Worm (Caenorhabditis elegans) whole organism, mixed stage, embryonic: Measurements from ENCODE around the gene srj-38.

Experiments
- blmp-1 ChIP-seq: fragments of 150-350 bp; optimal IDR thresholded peaks from 2 replicates; lab custom pipeline; 2014; ENCODE audit warnings: missing biosample characterization, missing genetic modification characterization
- ceh-43 ChIP-seq: fragments of 200-800 bp; sonication (Bioruptor generic); optimal IDR thresholded peaks from 2 replicates; lab custom pipeline; 2018; ENCODE audit warnings: mild to moderate bottlenecking, missing genetic modification characterization, moderate library complexity, missing compliant biosample characterization
- ces-1 ChIP-seq: fragments of 150-350 bp; optimal IDR thresholded peaks from 2 replicates; lab custom pipeline; 2014; ENCODE audit warnings: missing biosample characterization, missing genetic modification reagents, missing genetic modification characterization
- ham-2 ChIP-seq: fragments of 200-800 bp; sonication (Bioruptor generic); optimal IDR thresholded peaks from 2 replicates; lab custom pipeline; 2018; ENCODE audit warnings: mild to moderate bottlenecking, missing genetic modification characterization, missing compliant biosample characterization
- lin-13 ChIP-seq: fragments of 150-350 bp; optimal IDR thresholded peaks from 2 replicates; lab custom pipeline; 2014; ENCODE audit warnings: missing biosample characterization, missing genetic modification characterization
- nhr-12 ChIP-seq: fragments of 150-350 bp; optimal IDR thresholded peaks from 2 replicates; lab custom pipeline; 2014; ENCODE audit warnings: missing biosample characterization, missing genetic modification characterization
- nhr-2 ChIP-seq: fragments of 150-350 bp; optimal IDR thresholded peaks from 2 replicates; lab custom pipeline; 2014; ENCODE audit warnings: missing biosample characterization, missing genetic modification characterization
- nhr-76 ChIP-seq: sonication (generic microtip); optimal IDR thresholded peaks from 2 replicates; lab custom pipeline; 2017; ENCODE audit warnings: missing biosample characterization, missing genetic modification characterization
- pha-4 ChIP-seq: fragments of 150-350 bp; optimal IDR thresholded peaks from 2 replicates; lab custom pipeline; 2018; ENCODE audit warnings: missing biosample characterization, missing genetic modification reagents, missing genetic modification characterization

ce11 chrV:847521-847920 lies 36.7 kb downstream of the srj-38 start, which contains the start of gene srbc-13:
- TF ChIP-seq ceh-43 (GFP tag; lab: Kevin White, UChicago) (no peak), pha-4 (tag; lab: Kevin White, UChicago) (no peak), nhr-76 (no peak), ham-2 (GFP tag; lab: Kevin White, UChicago) (no peak), lin-13 (no peak), nhr-12 (tag; lab: Kevin White, UChicago) (no peak), ces-1 (GFP tag; lab: Kevin White, UChicago) (no peak), blmp-1 (tag; lab: Kevin White, UChicago) (no peak), nhr-2 (tag; lab: Kevin White, UChicago) (no peak)
